Worm (Caenorhabditis elegans) whole organism, mixed stage, embryonic: ENCODE results near the gene C51E3.9.

ENCODE experiments used
- ceh-43 ChIP-seq: fragments of 200-800 bp; sonication (Bioruptor generic); optimal IDR thresholded peaks from 2 replicates; lab custom pipeline; 2018; ENCODE audit warnings: mild to moderate bottlenecking, missing genetic modification characterization, moderate library complexity, missing compliant biosample characterization
- tbx-8 ChIP-seq: fragments of 200-800 bp; sonication (Bioruptor generic); optimal IDR thresholded peaks from 2 replicates; lab custom pipeline; 2018; ENCODE audit warnings: mild to moderate bottlenecking, missing genetic modification characterization, moderate library complexity, missing compliant biosample characterization

- TF ChIP-seq tbx-8 (GFP tag; lab: Kevin White, UChicago) (no peak), ceh-43 (GFP tag; lab: Kevin White, UChicago) (no peak)
Observed at ce11 chrV:10178166-10178565, 32.4 kb downstream of the C51E3.9 start.
